Fruit fly (Drosophila melanogaster) whole organism, larva: ENCODE results near the gene CG13793.

Experiments
- noc ChIP-seq: fragments of 200-800 bp; sonication (Bioruptor generic); optimal IDR thresholded peaks from 3 replicates; lab custom pipeline; 2019; ENCODE audit warnings: missing biosample characterization, mild to moderate bottlenecking, missing genetic modification characterization, moderate library complexity

The CG13793 gene

DNA sequence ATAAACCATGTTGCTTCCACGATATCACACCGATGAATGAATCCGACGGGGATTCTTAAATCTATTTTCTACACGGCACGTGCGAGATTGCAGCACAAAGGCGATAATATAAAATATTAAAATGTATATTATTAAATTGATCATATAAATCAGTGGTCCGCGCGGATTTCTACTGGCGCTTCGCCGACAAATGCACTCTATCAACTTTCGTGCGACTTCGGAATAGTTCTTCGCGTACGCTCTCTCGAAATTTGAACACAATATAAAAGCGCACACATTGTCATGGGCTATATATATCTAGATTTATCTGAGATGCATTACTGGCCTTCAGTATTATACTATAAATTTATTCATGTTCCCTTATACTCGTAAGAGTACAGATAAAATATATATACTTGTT, 2.7 kb downstream of the CG13793 start, which contains the start of gene CG33296:
CG33296 (minus strand) TSS at position 101 of the 400 bp plus-strand sequence.
- TF ChIP-seq noc = no peak

DNA sequence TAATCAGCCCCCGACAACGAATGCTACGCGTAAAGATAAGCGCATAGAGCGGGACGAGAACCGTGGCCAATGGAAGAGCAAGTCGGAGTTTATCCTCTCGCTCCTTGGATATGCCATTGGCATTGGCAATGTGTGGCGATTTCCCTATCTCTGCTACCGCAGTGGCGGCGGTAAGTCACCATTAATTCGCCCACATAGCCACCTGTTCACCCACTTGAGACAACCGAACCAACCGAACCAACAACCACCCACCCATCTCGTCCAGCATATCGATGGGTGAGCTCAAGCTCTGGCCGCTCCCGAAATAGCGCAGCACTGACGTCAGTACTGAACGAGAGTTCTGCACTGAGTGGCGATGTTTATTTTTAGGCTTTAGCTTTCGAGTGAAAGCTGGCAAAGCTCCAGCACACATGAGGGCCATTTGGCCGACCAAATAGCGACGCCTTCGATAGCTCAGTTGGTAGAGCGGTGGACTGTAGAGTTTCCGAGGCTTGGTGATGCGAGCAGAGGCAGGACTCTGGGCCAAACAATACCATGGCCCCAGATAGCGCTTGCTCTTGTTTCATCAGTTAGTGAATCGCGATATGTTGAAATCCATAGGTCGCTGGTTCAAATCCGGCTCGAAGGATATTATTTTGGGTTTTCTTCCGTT, 8.1 kb downstream of the CG13793 start:
- no peak for TF ChIP-seq noc

- TF ChIP-seq noc = no peak
Observed at dm6 chr2L:7710580-7710979, 8.7 kb downstream of the CG13793 start, which contains the start of gene Ntl. TSS of gene Ntl (plus strand) at chr2L:7710880.

- TF ChIP-seq noc = peak; percentile 55
Observed at dm6 chr2L:7703534-7703933, 15.8 kb downstream of the CG13793 start.

DNA sequence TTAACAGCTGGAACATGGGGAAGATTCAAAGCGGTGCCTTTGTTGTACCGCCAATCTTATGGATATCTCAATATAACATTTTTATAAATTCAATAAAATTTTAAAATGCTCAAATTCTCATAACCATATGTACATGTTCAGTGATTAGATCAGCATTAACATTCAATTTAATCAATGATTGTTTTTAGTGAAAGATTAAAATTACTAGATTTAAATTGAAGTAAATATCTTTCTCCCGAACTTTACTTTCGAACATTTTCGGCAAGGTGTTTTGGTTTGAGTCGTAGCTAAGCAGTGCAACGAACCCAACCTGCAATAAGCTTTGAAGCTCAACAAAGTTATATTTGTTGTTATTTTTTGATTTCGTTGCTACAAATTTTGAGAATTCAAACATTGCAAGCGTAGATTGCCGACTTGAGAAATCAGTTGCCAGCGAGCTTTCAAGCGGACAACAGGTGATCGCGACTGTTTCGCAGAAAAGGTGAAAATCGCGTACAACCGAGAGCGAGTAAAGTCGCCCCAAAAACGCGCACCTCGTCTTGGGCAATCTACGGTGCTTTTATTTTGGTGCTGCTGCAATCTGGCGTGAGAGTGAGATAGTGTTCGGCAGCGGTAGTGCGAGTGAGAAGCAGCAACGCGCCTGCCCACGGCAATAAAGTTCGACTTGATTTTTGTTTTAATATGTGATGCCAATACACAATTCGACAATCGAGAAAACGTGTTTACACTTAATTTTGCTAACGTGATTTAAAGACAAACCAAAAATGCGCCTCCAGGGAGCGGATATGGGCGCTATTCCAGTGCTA, 16.7 kb downstream of the CG13793 start, which contains the start of gene Tep3:
Tep3 (plus strand) TSS at position 423 of the 806 bp plus-strand sequence.
- TF ChIP-seq noc = no peak

- peak; percentile 2 for TF ChIP-seq noc
Observed at dm6 chr2L:7701417-7701816, 17.9 kb downstream of the CG13793 start, which contains the start of gene Tep2. TSS of gene Tep2 (minus strand) at chr2L:7701601.

DNA sequence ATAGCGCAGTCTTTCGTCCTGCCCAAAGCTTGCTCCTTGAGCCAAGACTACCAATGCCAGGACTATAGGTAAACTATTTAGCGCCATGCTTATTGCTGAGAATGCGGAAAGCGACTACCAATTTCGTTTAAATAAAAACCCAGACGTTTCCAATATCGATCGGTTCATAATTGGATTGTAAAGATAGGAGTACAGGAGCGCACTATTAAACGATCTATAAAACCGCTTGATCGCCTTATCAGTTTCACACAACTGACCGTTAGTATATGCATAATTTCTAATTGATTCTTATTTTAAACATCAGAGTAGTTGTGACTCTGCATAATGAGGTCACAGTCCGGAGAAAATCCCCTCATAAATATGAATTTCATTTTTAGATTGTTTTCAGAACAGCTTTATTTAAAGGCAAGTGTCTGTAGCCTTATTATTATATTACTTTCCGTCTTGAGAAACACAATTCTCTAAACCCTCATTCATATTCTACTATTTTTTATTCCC, 26.7 kb downstream of the CG13793 start, which contains the start of the genes CG7025 and CG43235:
CG7025 (minus strand) TSS at position 101 of the 498 bp plus-strand sequence.
CG43235 (plus strand) TSS at position 448 of the 498 bp plus-strand sequence.
- no peak for TF ChIP-seq noc

dm6 chr2L:7690961-7691360, 28.3 kb downstream of the CG13793 start, which contains the start of gene CG18585:
TSS of gene CG18585 (minus strand) at chr2L:7691061.
- TF ChIP-seq noc = no peak

DNA sequence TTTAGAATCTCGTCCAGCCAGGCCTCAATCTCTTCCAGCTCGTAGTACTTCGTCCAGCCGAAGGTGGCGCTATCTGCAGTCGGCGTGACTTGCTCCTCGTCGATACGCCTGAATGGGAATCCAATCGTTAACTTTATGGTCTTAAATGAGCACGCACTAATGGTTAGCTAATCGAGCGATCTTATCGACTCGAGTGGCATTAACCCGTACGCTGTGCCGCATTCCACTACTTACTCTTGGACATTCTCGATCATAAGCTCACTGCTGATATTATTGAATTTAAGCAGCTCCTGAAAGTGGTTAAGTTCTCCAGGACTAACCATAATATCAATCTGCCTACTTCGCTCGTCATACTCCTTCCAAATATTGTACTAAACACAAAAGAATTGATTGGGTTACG, 28.8 kb downstream of the CG13793 start:
- no peak for TF ChIP-seq noc

dm6 chr2L:7685290-7685689, 34.0 kb downstream of the CG13793 start:
- peak; percentile 51 for TF ChIP-seq noc

DNA sequence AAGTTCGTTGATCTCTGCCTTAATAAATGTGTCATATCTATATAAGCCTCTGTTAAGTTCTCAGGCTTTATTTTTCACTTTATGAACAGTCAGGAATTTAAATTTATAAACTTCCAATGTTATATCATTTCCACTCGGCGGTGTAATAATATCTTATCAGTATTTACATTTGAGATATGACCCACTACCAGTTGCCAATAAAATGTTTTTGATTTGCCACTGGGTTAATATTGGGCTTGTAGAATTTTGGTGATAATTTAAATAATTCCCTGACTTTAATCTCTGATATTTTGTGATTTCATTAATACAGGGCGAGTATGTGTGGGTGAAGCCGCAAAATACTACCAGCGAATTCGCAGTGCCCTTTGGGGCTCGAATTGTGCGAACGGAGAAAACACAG, 39.0 kb downstream of the CG13793 start:
- no peak for TF ChIP-seq noc

DNA sequence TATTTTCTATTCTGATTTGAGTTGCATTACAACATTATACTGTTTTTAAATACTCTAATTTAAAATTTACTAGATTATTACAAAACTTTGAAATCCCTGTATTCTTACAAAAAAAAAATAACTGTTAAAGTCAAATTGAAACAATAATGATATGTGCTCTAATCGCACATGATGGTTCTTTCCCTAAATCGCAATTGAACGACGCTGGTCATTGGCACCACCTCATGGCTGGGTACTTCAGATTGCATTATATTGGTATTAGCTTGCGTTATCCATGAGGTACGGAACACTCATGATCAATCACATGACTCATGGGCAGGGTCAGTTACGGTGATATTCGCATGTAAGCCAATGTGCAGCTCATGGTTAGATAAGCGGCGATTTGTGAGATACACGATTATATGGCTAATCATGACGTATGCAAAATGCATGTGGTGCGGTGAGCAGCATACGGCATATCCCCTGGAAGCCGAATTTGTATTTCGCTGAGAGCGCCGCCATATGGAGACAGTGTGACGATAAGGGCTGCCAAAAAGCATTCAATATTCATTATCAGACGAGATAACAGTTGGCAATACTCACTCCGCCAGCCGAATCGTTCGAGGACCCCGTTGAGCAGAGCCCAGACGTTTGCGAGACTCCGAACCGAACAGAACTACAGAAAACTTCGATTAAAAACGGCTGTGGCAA, 41.0 kb downstream of the CG13793 start:
- peak; percentile 33 for TF ChIP-seq noc

DNA sequence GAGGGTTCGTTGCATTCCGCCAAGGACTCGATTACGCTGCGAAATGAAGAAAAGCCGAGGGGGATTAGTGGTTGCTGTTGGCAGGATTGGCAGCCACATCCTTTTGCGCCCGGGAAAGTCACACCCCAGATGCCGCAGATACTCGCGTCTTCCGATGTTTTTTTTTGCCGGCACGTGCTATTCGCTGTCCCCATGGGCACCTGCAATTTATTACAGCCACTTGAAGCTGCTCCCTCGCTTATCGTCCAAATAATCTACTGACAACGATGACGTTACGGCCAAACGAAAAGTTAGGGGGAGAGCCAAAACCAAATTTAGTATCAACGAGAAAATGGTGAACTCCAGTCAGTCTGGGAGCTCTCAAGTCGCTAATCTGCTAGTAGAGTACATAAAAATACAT, 42.3 kb downstream of the CG13793 start:
- no peak for TF ChIP-seq noc

DNA sequence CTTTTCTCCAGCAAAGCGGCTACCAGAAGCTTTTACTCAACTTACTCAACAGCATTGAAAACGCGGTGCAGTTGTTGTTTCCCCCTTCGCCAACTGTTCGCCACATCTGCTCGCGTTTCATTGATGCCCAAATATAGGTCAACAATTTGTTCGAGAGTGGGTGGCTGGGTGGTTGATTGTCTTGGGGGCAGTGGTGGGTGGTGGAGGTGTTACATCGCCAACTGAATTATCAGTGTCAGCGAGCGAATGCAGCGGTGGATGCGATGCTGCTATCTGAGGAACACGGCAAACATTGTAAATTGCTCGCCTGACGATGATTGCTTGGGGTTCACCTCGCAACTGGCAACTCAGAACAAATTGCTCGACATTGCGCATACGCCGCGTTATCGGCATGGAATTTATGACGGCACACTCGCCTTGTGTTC, 43.5 kb downstream of the CG13793 start:
- TF ChIP-seq noc = no peak

DNA sequence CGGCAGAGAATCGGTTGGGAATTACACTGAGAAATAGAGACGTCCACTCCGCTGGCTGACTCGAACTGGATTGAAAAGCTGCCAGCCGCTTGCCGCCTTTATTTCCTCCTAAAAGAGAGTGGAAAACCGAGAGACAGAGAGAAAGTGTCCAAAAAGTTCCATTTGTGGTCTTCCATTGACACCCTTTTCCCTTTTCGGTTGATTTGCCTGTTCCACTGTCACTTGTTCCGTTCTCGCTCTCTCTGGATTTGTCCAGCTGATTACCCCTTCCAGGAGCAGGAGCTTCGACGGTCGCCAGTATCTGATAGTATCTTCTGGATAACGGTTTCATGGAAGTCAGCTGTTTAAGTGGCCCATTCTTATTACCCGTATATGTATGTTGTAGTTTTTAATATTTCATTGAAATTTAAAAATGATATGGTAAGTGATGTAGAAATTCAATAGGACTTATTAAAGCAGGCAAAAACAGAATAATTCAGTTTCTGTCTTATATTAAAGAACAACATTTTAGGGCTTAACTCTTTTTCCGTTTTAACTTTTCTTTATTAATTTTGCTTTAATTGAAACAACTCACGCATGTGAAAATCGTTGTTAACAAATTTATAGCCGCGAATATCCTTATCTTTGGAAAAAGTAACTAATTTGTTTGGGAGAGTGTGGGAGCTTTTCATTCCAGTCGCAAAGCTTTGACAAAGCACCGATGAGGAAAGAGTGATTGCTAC, 44.1 kb downstream of the CG13793 start, which contains the start of gene Slob:
Slob (minus strand) TSS at position 51 of the 722 bp plus-strand sequence.
- no peak for TF ChIP-seq noc
